Worm (Caenorhabditis elegans) whole organism, late embryonic: ENCODE data around the gene fbxc-50.

Source experiments
- C38D4.7 ChIP-seq: fragments of 200-800 bp; sonication (Bioruptor generic); optimal IDR thresholded peaks from 2 replicates; lab custom pipeline; 2018; ENCODE audit warnings: mild to moderate bottlenecking, missing genetic modification characterization, moderate library complexity, missing compliant biosample characterization
- ama-1 ChIP-seq: fragments of 150-350 bp; optimal IDR thresholded peaks from 2 replicates; lab custom pipeline; 2014
- ets-4 ChIP-seq: sonication (generic microtip); optimal IDR thresholded peaks from 2 replicates; lab custom pipeline; 2016; ENCODE audit warnings: missing genetic modification characterization, missing compliant biosample characterization
- odd-2 ChIP-seq: sonication (generic microtip); optimal IDR thresholded peaks from 2 replicates; lab custom pipeline; 2017; ENCODE audit warnings: antibody characterized with exemption, mild to moderate bottlenecking, missing genetic modification characterization, missing compliant biosample characterization
- pqm-1 ChIP-seq: sonication (generic microtip); optimal IDR thresholded peaks from 2 replicates; lab custom pipeline; 2016; ENCODE audit warnings: missing genetic modification characterization, missing compliant biosample characterization
- sdc-2 ChIP-seq: sonication (generic microtip); optimal IDR thresholded peaks from 2 replicates; lab custom pipeline; 2016; ENCODE audit warnings: missing genotype, missing genetic modification characterization, missing compliant biosample characterization

- TF ChIP-seq odd-2 (tag; lab: Kevin White, UChicago) (no peak), pqm-1 (tag; lab: Kevin White, UChicago) (no peak), sdc-2 (tag; lab: Kevin White, UChicago) (no peak), ets-4 (tag; lab: Kevin White, UChicago) (no peak), C38D4.7 (GFP tag; lab: Kevin White, UChicago) (no peak), ama-1 (no peak)
Observed at ce11 chrII:3270598-3270997, 22.7 kb upstream of the fbxc-50 start.
